Worm (Caenorhabditis elegans): ENCODE measurements around the gene F55H2.7.

The F55H2.7 gene

DNA sequence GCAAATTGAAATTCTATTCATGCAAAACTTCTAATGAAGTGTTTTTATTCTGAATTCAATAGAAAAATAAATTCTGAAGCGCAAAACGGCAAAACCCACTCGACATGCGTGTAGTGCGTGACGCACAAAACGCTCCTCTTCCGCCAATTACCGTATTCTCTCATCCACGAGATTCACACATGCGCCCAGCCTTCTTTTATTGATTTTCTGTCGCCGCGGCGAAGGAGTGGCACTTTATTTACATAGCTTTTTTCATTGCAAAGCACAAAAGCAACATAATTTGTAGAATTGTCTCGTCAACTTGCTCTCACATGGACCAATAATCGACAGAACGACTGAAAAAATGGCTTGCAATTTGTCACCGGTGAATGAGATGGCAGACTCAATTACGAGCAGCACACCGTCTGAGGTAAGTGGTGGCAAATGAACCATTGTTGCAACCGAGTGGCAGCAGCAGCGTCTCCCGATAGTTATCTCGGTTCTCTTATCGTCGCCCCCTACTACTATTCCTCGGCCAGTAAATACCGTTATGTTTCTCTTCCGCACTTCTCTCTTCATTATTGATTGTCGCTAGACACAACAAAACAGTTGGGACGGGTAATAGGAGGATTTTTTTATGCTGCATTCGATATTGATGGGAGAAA is 30.1 kb upstream of the F55H2.7 start, which contains the start of gene unc-16 (continued):
- TF ChIP-seq efl-1 (optimal IDR thresholded peaks at IDR 0.05), result peak; percentile 85 to 88
- TF ChIP-seq efl-1 (GFP tag; optimal IDR thresholded peaks at IDR 0.05 in 1 of 2), result peak; percentile 82 to 98
- TF ChIP-seq ets-5 (GFP tag; IDR thresholded peaks at IDR 0.05), result no peak
- TF ChIP-seq alr-1 (tag; optimal IDR thresholded peaks at IDR 0.05; ENCODE audit: borderline replicate concordance), result no peak
- no peak for TF ChIP-seq C34B4.2 (tag; optimal IDR thresholded peaks at IDR 0.05)
- TF ChIP-seq pag-3 (tag; optimal IDR thresholded peaks at IDR 0.05; ENCODE audit: borderline replicate concordance, insufficient read depth), result no peak
- TF ChIP-seq snpc-4 (tag; optimal IDR thresholded peaks at IDR 0.05), result peak; percentile 73
- TF ChIP-seq tbx-2 (tag; optimal IDR thresholded peaks at IDR 0.05), result peak; percentile 93
- no peak for TF ChIP-seq nhr-12 (tag; optimal IDR thresholded peaks at IDR 0.05)
- peak; percentile 67 for TF ChIP-seq ceh-88 (GFP tag; IDR thresholded peaks at IDR 0.05)
- peak; percentile 92 for TF ChIP-seq unc-86 (tag; optimal IDR thresholded peaks at IDR 0.05)
- TF ChIP-seq nhr-90 (tag; optimal IDR thresholded peaks at IDR 0.05; ENCODE audit: poor library complexity), result peak; percentile 67
- TF ChIP-seq sox-4 (tag; optimal IDR thresholded peaks at IDR 0.05), result peak; percentile 67
- TF ChIP-seq blmp-1 (tag; optimal IDR thresholded peaks at IDR 0.05), result peak; percentile 72
- peak; percentile 85 for TF ChIP-seq C16A3.4 (tag; optimal IDR thresholded peaks at IDR 0.05)
- peak; percentile 90 for TF ChIP-seq lin-13 (GFP tag; optimal IDR thresholded peaks at IDR 0.05)
- TF ChIP-seq mdl-1 (tag; optimal IDR thresholded peaks at IDR 0.05), result peak; percentile 48 to 98
- TF ChIP-seq isw-1 (GFP tag; IDR thresholded peaks at IDR 0.05), result peak; percentile 91
- peak; percentile 83 for TF ChIP-seq C04F5.9 (tag; optimal IDR thresholded peaks at IDR 0.05)
- TF ChIP-seq sptf-1 (tag; optimal IDR thresholded peaks at IDR 0.05), result no peak
- peak; percentile 80 for TF ChIP-seq ztf-4 (tag; optimal IDR thresholded peaks at IDR 0.05)
- TF ChIP-seq lin-15B (tag; optimal IDR thresholded peaks at IDR 0.05), result peak; percentile 82
- TF ChIP-seq egl-27 (tag; optimal IDR thresholded peaks at IDR 0.05), result no peak
- peak; percentile 86 for TF ChIP-seq lin-35 (GFP tag; optimal IDR thresholded peaks at IDR 0.05)
- TF ChIP-seq jun-1 (tag; optimal IDR thresholded peaks at IDR 0.05), result peak; percentile 76
- no peak; the same call in 1 of the 2 replicates for TF ChIP-seq grh-1 (GFP tag; IDR thresholded peaks at IDR 0.05)
- TF ChIP-seq fkh-4 (tag; optimal IDR thresholded peaks at IDR 0.05; ENCODE audit: borderline replicate concordance), result peak; percentile 63
- peak; percentile 89 for TF ChIP-seq irx-1 (tag; optimal IDR thresholded peaks at IDR 0.05)
- peak; percentile 90 for TF ChIP-seq nhr-20 (tag; optimal IDR thresholded peaks at IDR 0.05)
- TF ChIP-seq nhr-19 (GFP tag; conservative IDR thresholded peaks at IDR 0.05), result peak; percentile 87
- peak; percentile 64 for TF ChIP-seq nhr-237 (tag; optimal IDR thresholded peaks at IDR 0.05)
- TF ChIP-seq snu-23 (GFP tag; optimal IDR thresholded peaks at IDR 0.05), result peak; percentile 95
- TF ChIP-seq pqm-1 (tag; optimal IDR thresholded peaks at IDR 0.05), result no peak
- peak in 2 of 6 experiments; percentile 29 to 54 for TF ChIP-seq elt-3 (tag; optimal IDR thresholded peaks at IDR 0.05)
- no peak for TF ChIP-seq vab-15 (tag; optimal IDR thresholded peaks at IDR 0.05)
- TF ChIP-seq lin-39 (tag; optimal IDR thresholded peaks at IDR 0.05), result peak; percentile 35
- TF ChIP-seq unc-98 (GFP tag; IDR thresholded peaks at IDR 0.05), result no peak
- TF ChIP-seq nhr-76 (tag; optimal IDR thresholded peaks at IDR 0.05), result no peak
- peak; percentile 79 for TF ChIP-seq sup-37 (GFP tag; optimal IDR thresholded peaks at IDR 0.05)
- peak; percentile 99 to 100 for TF ChIP-seq lsy-2 (tag; optimal IDR thresholded peaks at IDR 0.05)
- TF ChIP-seq ceh-90 (tag; optimal IDR thresholded peaks at IDR 0.05), result peak; percentile 43
- peak; percentile 95 for TF ChIP-seq mep-1 (tag; optimal IDR thresholded peaks at IDR 0.05)
- peak; percentile 88 for TF ChIP-seq unc-130 (tag; optimal IDR thresholded peaks at IDR 0.05)
- TF ChIP-seq egl-13 (tag; optimal IDR thresholded peaks at IDR 0.05), result peak; percentile 88
- no peak for TF ChIP-seq unc-62 (GFP tag; optimal IDR thresholded peaks at IDR 0.05)
- TF ChIP-seq dpl-1 (GFP tag; optimal IDR thresholded peaks at IDR 0.05), result peak; percentile 77 to 84 (median 81)
- peak; percentile 95 for TF ChIP-seq nhr-71 (tag; optimal IDR thresholded peaks at IDR 0.05)
- TF ChIP-seq hlh-4 (tag; optimal IDR thresholded peaks at IDR 0.05), result no peak
- TF ChIP-seq nhr-84 (tag; optimal IDR thresholded peaks at IDR 0.05), result no peak
- TF ChIP-seq Y116A8C.19 (tag; optimal IDR thresholded peaks at IDR 0.05; ENCODE audit: borderline replicate concordance), result no peak
- peak; percentile 88 for TF ChIP-seq nhr-85 (tag)

Data from whole organism, L1 larva.